Fruit fly (Drosophila melanogaster) whole organism: Measurements from ENCODE around the gene CAH8.

Experiments used
- pan ChIP-seq: fragments of >200 bp; optimal IDR thresholded peaks from 2 replicates; lab custom pipeline; 2017
- psq ChIP-seq: fragments of >200 bp; optimal IDR thresholded peaks from 2 replicates; lab custom pipeline; 2017

dm6 chr3R:22421618-22422017 is 32.1 kb upstream of the CAH8 start:
- TF ChIP-seq pan (lab: Kevin White, UChicago) (no peak), psq (lab: Kevin White, UChicago) (no peak)
